Fruit fly (Drosophila melanogaster) whole organism: Measurements from ENCODE around the gene RIOK1.

ENCODE experiments used
- CG8478 ChIP-seq: fragments of >200 bp; optimal IDR thresholded peaks from 2 replicates; lab custom pipeline; 2018; ENCODE audit warnings: inconsistent platforms
- Dll ChIP-seq: fragments of >200 bp; optimal IDR thresholded peaks from 2 replicates; lab custom pipeline; 2017
- EcR ChIP-seq, 2 experiments: fragments of >200 bp; optimal IDR thresholded peaks; 2 replicates each; lab custom pipeline; 2017; ENCODE audit warnings: missing biosample characterization in 2 of 2, missing genetic modification characterization in 2 of 2, missing genetic modification reagents in 2 of 2
- pan ChIP-seq: fragments of >200 bp; optimal IDR thresholded peaks from 2 replicates; lab custom pipeline; 2017
- psq ChIP-seq: fragments of >200 bp; optimal IDR thresholded peaks from 2 replicates; lab custom pipeline; 2017
- usp ChIP-seq: fragments of >200 bp; optimal IDR thresholded peaks from 2 replicates; lab custom pipeline; 2017; ENCODE audit warnings: missing biosample characterization, missing genetic modification characterization, mixed read lengths

dm6 chr3L:11626229-11626826 is 21.9 kb downstream of the RIOK1 start, which contains the start of gene PCID2:
- no peak for TF ChIP-seq psq (lab: Kevin White, UChicago)
- no peak for TF ChIP-seq CG8478 (lab: Kevin White, UChicago)
- TF ChIP-seq Dll (lab: Kevin White, UChicago), result no peak
- TF ChIP-seq pan (lab: Kevin White, UChicago), result no peak
- TF ChIP-seq EcR (GFP tag; optimal IDR thresholded peaks at IDR 0.05; lab: Kevin White, UChicago), result no peak
- TF ChIP-seq usp (GFP tag; lab: Kevin White, UChicago), result no peak
